Worm (Caenorhabditis elegans) whole organism, L1 larva: ENCODE measurements around the gene srx-105.

Source experiments
- ama-1 ChIP-seq: fragments of 150-350 bp; optimal IDR thresholded peaks from 2 replicates; lab custom pipeline; 2014
- grh-1 ChIP-seq: fragments of 200-800 bp; sonication (Bioruptor generic); IDR thresholded peaks from 2 replicates; pipeline ENCODE4 v1.3.6; 2022; ENCODE audit warnings: missing genetic modification reagents, missing genetic modification characterization, missing compliant biosample characterization
- nhr-11 ChIP-seq: fragments of 150-350 bp; optimal IDR thresholded peaks from 2 replicates; lab custom pipeline; 2014; ENCODE audit warnings: missing biosample characterization, missing genetic modification characterization
- nhr-90 ChIP-seq: sonication (generic microtip); optimal IDR thresholded peaks from 2 replicates; lab custom pipeline; 2016; ENCODE audit warnings: mild to moderate bottlenecking, missing genetic modification characterization, missing compliant biosample characterization; ENCODE audit not compliant: poor library complexity
- snpc-4 ChIP-seq: fragments of 150-350 bp; optimal IDR thresholded peaks from 2 replicates; lab custom pipeline; 2014; ENCODE audit warnings: missing biosample characterization, missing genetic modification characterization
- unc-62 ChIP-seq: fragments of 150-350 bp; optimal IDR thresholded peaks from 2 replicates; lab custom pipeline; 2014; ENCODE audit warnings: missing biosample characterization, missing genetic modification reagents, missing genetic modification characterization
- vab-15 ChIP-seq: sonication (generic microtip); optimal IDR thresholded peaks from 2 replicates; lab custom pipeline; 2017; ENCODE audit warnings: missing genotype, mild to moderate bottlenecking, missing genetic modification characterization, missing compliant biosample characterization

ce11 chrII:3675176-3675575 lies 26.0 kb downstream of the srx-105 start, which contains the start of gene F19B10.2:
- no peak for TF ChIP-seq snpc-4 (tag; lab: Kevin White, UChicago)
- TF ChIP-seq nhr-90 (tag; lab: Kevin White, UChicago), result no peak
- no peak for TF ChIP-seq nhr-11 (tag; lab: Kevin White, UChicago)
- TF ChIP-seq unc-62 (GFP tag; lab: Kevin White, UChicago), result no peak
- no peak for TF ChIP-seq ama-1 (lab: Kevin White, UChicago)
- no peak for TF ChIP-seq grh-1 (GFP tag; lab: Robert Waterston, UW)
- TF ChIP-seq vab-15 (tag; lab: Kevin White, UChicago), result no peak
